Fruit fly (Drosophila melanogaster) whole organism, adult: ENCODE results near the gene GstT3.

Experiments
- CG12768 ChIP-seq: fragments of 200-800 bp; sonication (Bioruptor generic); optimal IDR thresholded peaks from 2 replicates; lab custom pipeline; 2017; ENCODE audit warnings: missing biosample characterization, missing genetic modification characterization, mild to moderate bottlenecking, moderate library complexity, missing genetic modification reagents
- CG14711 ChIP-seq: fragments of 200-800 bp; sonication (Bioruptor generic); optimal IDR thresholded peaks from 2 replicates; lab custom pipeline; 2018; ENCODE audit warnings: missing biosample characterization, mild to moderate bottlenecking, missing genetic modification characterization, moderate library complexity
- CG1620 ChIP-seq: fragments of 200-800 bp; sonication (Bioruptor generic); optimal IDR thresholded peaks from 2 replicates; lab custom pipeline; 2016; ENCODE audit warnings: missing biosample characterization, missing genetic modification characterization
- CG33017 ChIP-seq: fragments of 200-800 bp; sonication (Bioruptor generic); optimal IDR thresholded peaks from 2 replicates; lab custom pipeline; 2018; ENCODE audit warnings: missing biosample characterization, mild to moderate bottlenecking, missing genetic modification characterization, moderate library complexity
- CG7045 ChIP-seq: fragments of 200-800 bp; sonication (Bioruptor generic); optimal IDR thresholded peaks from 2 replicates; lab custom pipeline; 2017; ENCODE audit warnings: missing biosample characterization, mild to moderate bottlenecking, missing genetic modification characterization
- CG7101 ChIP-seq: fragments of 200-800 bp; sonication (Bioruptor generic); optimal IDR thresholded peaks from 2 replicates; lab custom pipeline; 2018; ENCODE audit warnings: missing biosample characterization, mild to moderate bottlenecking, missing genetic modification characterization, moderate library complexity
- Hr96 ChIP-seq: fragments of 200-800 bp; sonication (Bioruptor generic); optimal IDR thresholded peaks from 2 replicates; lab custom pipeline; 2016; ENCODE audit warnings: missing biosample characterization, missing genetic modification characterization
- Mnt ChIP-seq: fragments of 200-800 bp; sonication (Bioruptor generic); optimal IDR thresholded peaks from 2 replicates; lab custom pipeline; 2016; ENCODE audit warnings: missing biosample characterization, mild to moderate bottlenecking, missing genetic modification characterization
- cnc ChIP-seq, 2 experiments: fragments of >200 bp; optimal IDR thresholded peaks; 2 replicates each; lab custom pipeline; 2017
- pad ChIP-seq: fragments of 200-800 bp; sonication (Bioruptor generic); optimal IDR thresholded peaks from 3 replicates; lab custom pipeline; 2017; ENCODE audit warnings: missing biosample characterization, missing genetic modification characterization, mild to moderate bottlenecking, moderate library complexity, missing genetic modification reagents
- tj ChIP-seq: fragments of 200-800 bp; sonication (Bioruptor generic); optimal IDR thresholded peaks from 3 replicates; lab custom pipeline; 2017; ENCODE audit warnings: missing biosample characterization, mild to moderate bottlenecking, missing genetic modification characterization, moderate library complexity

DNA sequence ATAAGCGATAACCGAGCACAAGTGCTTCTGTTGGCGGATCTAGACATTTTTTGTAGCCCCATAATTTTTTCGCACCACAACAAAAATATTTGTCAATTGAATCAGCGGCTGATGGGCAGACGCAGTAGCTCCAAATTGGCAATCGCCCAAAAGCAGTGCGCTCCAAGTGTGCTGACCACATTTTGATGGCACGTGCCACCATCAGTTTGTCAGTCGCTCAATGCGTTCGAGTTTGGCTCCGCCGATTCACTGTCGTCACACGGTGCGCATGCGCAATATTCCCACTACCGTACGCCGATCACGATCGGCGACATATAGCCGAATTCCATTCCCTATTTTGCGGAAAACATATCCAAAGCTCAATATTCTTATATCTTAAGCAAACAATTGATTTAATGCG is 11.4 kb downstream of the GstT3 start:
- TF ChIP-seq Mnt (GFP tag; lab: Kevin White, UChicago) (no peak), CG14711 (tag; lab: Kevin White, UChicago) (no peak), cnc (optimal IDR thresholded peaks at IDR 0.05; lab: Kevin White, UChicago) (no peak), CG33017 (tag; lab: Kevin White, UChicago) (no peak), pad (GFP tag; lab: Kevin White, UChicago) (no peak), tj (GFP tag; lab: Kevin White, UChicago) (no peak), Hr96 (GFP tag; lab: Kevin White, UChicago) (no peak), CG7045 (GFP tag; lab: Kevin White, UChicago) (no peak), CG12768 (no peak), CG7101 (tag; lab: Kevin White, UChicago) (no peak), CG1620 (GFP tag; lab: Kevin White, UChicago) (no peak)
